Worm (Caenorhabditis elegans): ENCODE data around the gene Y53F4A.2.
A peak's percentile ranks its signal among the peaks of the same experiment; 100 is the strongest.

Y53F4A.2 gene

DNA sequence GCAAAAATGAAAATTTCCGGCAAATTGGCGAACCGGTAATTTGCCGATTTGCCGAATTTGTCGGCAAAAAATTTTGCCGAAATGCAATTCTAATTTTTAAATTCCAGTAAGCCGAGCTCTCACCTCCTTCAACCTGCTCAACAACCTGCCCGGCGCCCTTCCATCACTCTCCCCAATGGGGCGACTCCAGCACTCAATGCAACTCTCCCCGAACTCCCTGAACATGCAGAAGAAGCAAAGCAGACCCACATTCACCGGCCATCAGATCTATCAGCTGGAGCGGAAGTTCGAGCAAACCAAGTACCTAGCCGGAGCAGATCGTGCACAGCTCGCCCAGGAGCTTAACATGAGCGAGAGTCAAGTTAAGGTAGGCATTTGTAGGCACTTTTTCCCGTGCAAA lies 27.7 kb upstream of the Y53F4A.2 start:
- TF ChIP-seq hlh-15 (tag; optimal IDR thresholded peaks at IDR 0.05): no peak
- TF ChIP-seq lin-11 (tag; optimal IDR thresholded peaks at IDR 0.05): no peak
- no peak for TF ChIP-seq tbx-2 (tag; optimal IDR thresholded peaks at IDR 0.05)
- no peak for TF ChIP-seq ztf-16 (tag; optimal IDR thresholded peaks at IDR 0.05)
- TF ChIP-seq ahr-1 (tag; optimal IDR thresholded peaks at IDR 0.05): no peak
- no peak for TF ChIP-seq rnt-1 (tag; optimal IDR thresholded peaks at IDR 0.05)
- no peak for TF ChIP-seq madf-2 (tag; optimal IDR thresholded peaks at IDR 0.05)
- no peak for TF ChIP-seq ceh-14 (tag; optimal IDR thresholded peaks at IDR 0.05)
- TF ChIP-seq elt-4 (tag; optimal IDR thresholded peaks at IDR 0.05): no peak
- TF ChIP-seq hlh-13 (GFP tag; optimal IDR thresholded peaks at IDR 0.05): no peak
- no peak for TF ChIP-seq F13H6.1 (tag; optimal IDR thresholded peaks at IDR 0.05)
- TF ChIP-seq ceh-18 (tag; optimal IDR thresholded peaks at IDR 0.05): no peak
- TF ChIP-seq pha-2 (tag; optimal IDR thresholded peaks at IDR 0.05): no peak

DNA sequence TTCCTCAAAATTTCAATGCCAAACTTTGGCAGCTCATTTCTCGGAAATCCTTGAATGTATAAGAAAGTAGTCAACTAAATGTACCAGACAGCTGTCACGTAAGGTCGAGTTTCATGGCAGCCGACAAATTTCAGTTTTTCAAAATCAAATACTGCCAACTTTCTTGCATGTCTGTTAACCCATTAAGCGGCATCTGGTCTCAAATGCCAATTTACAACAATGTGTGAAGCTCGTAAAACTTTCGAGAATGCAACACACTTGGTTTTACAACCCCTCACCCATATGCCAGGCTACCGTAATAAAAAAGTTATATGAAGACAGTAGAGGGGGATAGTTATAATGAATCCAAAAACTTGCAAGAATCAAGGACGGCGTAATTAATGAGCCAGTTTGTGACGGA lies 26.7 kb upstream of the Y53F4A.2 start:
- TF ChIP-seq ceh-18 (tag; optimal IDR thresholded peaks at IDR 0.05) (no peak), sox-4 (tag; optimal IDR thresholded peaks at IDR 0.05) (no peak)

DNA sequence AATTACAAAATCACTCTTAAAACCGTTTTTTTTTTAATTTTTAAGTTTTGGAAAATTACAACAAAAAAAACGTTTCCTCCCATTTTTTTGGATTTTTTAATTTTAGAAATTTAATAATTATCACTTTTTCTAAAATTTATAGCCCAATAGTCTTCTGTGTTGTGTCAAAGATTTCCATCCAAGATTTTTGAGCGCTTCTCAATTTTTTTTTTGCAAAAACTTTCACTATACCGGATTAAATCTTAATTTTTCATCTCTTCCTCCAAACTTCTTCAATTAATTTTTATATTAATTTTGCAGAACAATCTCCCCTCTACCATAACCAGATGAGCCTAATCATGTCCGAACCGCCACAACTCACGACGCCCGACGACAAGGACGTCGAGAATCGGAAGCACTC lies 25.2 kb upstream of the Y53F4A.2 start, which contains the start of gene cog-1:
TSS of gene cog-1 (plus strand) at position 301 of the 400 bp plus-strand sequence.
- TF ChIP-seq che-1 (tag; optimal IDR thresholded peaks at IDR 0.05) (no peak), pag-3 (tag; optimal IDR thresholded peaks at IDR 0.05; ENCODE audit: borderline replicate concordance) (no peak), hlh-15 (tag; optimal IDR thresholded peaks at IDR 0.05) (no peak), ceh-2 (tag; optimal IDR thresholded peaks at IDR 0.05) (no peak), pqm-1 (tag; optimal IDR thresholded peaks at IDR 0.05) (no peak), ceh-14 (tag; optimal IDR thresholded peaks at IDR 0.05) (no peak), dmd-4 (tag; optimal IDR thresholded peaks at IDR 0.05; ENCODE audit: borderline replicate concordance) (no peak), T23F11.4 (GFP tag; optimal IDR thresholded peaks at IDR 0.05) (no peak), unc-3 (GFP tag; conservative IDR thresholded peaks at IDR 0.05) (no peak), unc-3 (tag; optimal IDR thresholded peaks at IDR 0.05) (no peak)

DNA sequence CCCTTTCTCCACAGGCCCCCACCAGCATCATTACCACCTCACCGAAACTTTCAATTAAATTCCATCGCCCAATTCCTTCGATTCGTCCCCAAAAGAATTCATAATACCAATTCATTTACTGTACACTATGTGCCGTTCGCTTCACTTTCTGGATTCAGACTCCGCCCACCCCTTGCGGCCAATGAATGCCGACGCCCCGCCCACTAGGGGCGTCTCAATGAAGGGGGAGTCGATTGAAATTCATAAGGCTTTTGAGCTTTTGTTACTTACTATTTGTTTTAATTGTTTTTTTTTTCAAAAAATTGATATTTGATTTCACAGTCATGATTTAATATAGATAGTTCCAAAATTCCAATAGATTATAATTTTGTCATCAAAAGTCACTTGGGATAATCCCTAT lies 19.6 kb upstream of the Y53F4A.2 start:
- no peak for TF ChIP-seq pha-4 (tag; optimal IDR thresholded peaks at IDR 0.05)
- peak; percentile 54 for TF ChIP-seq nfya-1 (tag; optimal IDR thresholded peaks at IDR 0.05)
- TF ChIP-seq rnt-1 (tag; optimal IDR thresholded peaks at IDR 0.05): no peak
- no peak for TF ChIP-seq odd-2 (tag; optimal IDR thresholded peaks at IDR 0.05)
- no peak for TF ChIP-seq lin-11 (tag; optimal IDR thresholded peaks at IDR 0.05)

DNA sequence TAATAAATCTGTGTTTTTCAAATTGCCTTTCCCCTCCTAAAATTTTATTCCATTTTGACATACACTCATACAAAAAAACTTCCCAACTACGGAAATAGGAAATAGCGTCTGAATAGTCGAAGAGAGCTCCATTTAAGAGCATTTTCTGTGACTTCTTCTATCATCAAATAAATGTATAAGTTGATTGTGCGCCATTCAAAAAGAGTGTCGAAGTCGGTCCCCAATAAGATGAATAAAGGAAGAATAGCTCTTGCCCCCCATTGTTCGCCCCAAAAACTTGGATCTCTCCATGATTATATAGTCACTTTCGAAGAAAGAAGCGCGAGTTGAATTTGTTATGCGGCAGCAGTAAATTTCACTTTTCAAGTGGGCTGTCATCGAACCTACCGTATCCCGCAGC lies 15.6 kb upstream of the Y53F4A.2 start:
- no peak for TF ChIP-seq ceh-2 (tag; optimal IDR thresholded peaks at IDR 0.05)
- peak; percentile 44 for TF ChIP-seq unc-42 (tag; optimal IDR thresholded peaks at IDR 0.05)
- TF ChIP-seq sox-4 (tag; optimal IDR thresholded peaks at IDR 0.05): no peak
- no peak for TF ChIP-seq pros-1 (tag; optimal IDR thresholded peaks at IDR 0.05)
- TF ChIP-seq fkh-6 (tag; optimal IDR thresholded peaks at IDR 0.05): no peak
- no peak for TF ChIP-seq mec-3 (tag; optimal IDR thresholded peaks at IDR 0.05; ENCODE audit: borderline replicate concordance)
- no peak for TF ChIP-seq lin-11 (tag; optimal IDR thresholded peaks at IDR 0.05)
- TF ChIP-seq gmeb-2 (tag; optimal IDR thresholded peaks at IDR 0.05): no peak
- TF ChIP-seq ceh-31 (tag; optimal IDR thresholded peaks at IDR 0.05): no peak

DNA sequence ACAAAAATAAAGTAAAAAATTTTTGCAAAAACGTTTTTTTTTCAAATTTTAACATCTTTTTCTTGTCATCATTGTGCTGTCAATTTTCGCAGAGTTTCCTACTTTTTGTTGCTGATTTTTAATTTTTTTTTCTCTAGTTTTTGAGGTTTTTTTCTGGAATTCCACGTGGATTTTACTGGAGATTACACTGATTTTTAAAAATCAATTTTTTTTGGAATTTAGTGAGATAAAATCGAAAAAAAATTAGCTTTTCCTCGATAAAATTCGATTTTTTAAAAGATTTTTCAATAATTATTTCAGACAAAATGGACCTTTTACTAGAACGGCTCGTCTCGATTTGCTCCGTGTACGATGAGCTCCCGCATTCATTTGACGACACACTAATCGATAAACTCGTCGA lies 7.3 kb downstream of the Y53F4A.2 start, which contains the start of gene R05H10.3:
TSS of gene R05H10.3 (plus strand) at position 301 of the 400 bp plus-strand sequence.
- TF ChIP-seq K02D7.2 (tag; optimal IDR thresholded peaks at IDR 0.05) (no peak), ceh-24 (tag; optimal IDR thresholded peaks at IDR 0.05) (no peak), ceh-48 (tag; optimal IDR thresholded peaks at IDR 0.05) (no peak), dve-1 (tag; optimal IDR thresholded peaks at IDR 0.05) (no peak), ahr-1 (tag; optimal IDR thresholded peaks at IDR 0.05) (no peak), ceh-34 (tag; optimal IDR thresholded peaks at IDR 0.05) (no peak), dmd-4 (tag; optimal IDR thresholded peaks at IDR 0.05; ENCODE audit: borderline replicate concordance) (no peak), ceh-9 (tag; optimal IDR thresholded peaks at IDR 0.05) (no peak), C08G9.2 (tag; optimal IDR thresholded peaks at IDR 0.05) (no peak), zip-5 (tag; optimal IDR thresholded peaks at IDR 0.05) (no peak), sox-2 (GFP tag; IDR thresholded peaks at IDR 0.05) (no peak), sox-4 (tag; optimal IDR thresholded peaks at IDR 0.05) (no peak), rnt-1 (tag; optimal IDR thresholded peaks at IDR 0.05) (no peak), nhr-232 (tag; optimal IDR thresholded peaks at IDR 0.05) (no peak), ceh-14 (tag; optimal IDR thresholded peaks at IDR 0.05) (no peak), hlh-13 (GFP tag; optimal IDR thresholded peaks at IDR 0.05) (no peak), hlh-8 (tag; optimal IDR thresholded peaks at IDR 0.05) (no peak), hlh-15 (tag; optimal IDR thresholded peaks at IDR 0.05) (no peak), ama-1 (optimal IDR thresholded peaks at IDR 0.05) (no peak), ceh-18 (tag; optimal IDR thresholded peaks at IDR 0.05) (no peak)

All from whole organism, late embryonic.